Fruit fly (Drosophila melanogaster): ENCODE data around the gene Hsp68.

Gene Hsp68

DNA sequence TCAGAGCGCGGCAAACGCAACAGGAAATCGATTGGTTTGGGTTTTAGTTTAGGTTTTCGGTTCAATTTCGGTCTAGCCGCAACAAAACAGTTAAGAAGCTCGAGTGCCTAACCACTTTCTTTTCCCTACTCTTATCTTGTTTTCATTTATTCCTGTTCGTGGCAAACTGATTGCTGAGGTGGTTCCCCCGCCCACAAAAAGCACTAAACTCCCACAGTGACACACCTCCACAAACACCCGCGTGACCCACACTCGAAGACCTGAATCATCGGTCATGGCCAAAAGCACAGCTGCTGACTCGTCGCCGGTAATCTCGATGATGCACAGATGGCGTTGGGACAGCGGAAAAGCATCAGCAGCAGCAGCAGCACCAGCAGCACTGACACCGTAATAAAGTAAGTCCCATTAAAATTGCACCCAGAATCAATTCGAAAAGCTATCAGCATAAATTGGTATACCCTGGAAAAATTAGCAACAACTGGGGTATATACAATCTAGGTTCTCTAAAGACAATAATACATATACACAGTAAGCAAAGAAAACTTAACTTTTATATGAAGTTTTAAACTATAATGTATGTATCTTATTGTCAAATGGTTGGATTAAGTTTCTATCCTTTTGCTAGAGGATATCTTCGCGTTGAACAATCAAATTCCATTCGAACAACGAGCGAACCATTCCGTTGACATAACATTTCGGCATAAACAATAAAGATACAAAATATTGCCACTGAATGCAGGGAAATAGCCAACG, 31.2 kb downstream of the Hsp68 start (continued):
- no peak for TF ChIP-seq fd64A (GFP tag; optimal IDR thresholded peaks at IDR 0.05)
- peak; percentile 36; the same call in 1 of the 2 replicates for TF ChIP-seq CG14014 (GFP tag; IDR thresholded peaks at IDR 0.05)
- TF ChIP-seq CG17612 (GFP tag; IDR thresholded peaks at IDR 0.05) = no peak
- no peak for TF ChIP-seq Dbx (GFP tag; IDR thresholded peaks at IDR 0.05)
- no peak for TF ChIP-seq CG42726 (GFP tag; IDR thresholded peaks at IDR 0.05; ENCODE audit: partially characterized antibody)
- TF ChIP-seq CG1233 (GFP tag; optimal IDR thresholded peaks at IDR 0.05) = peak; percentile 4
- no peak for TF ChIP-seq amos (GFP tag; IDR thresholded peaks at IDR 0.05; ENCODE audit: partially characterized antibody)
- no peak for TF ChIP-seq CG3065 (GFP tag; optimal IDR thresholded peaks at IDR 0.05)
- TF ChIP-seq CG9932 (GFP tag; IDR thresholded peaks at IDR 0.05) = no peak
- no peak for TF ChIP-seq CG16815 (GFP tag; optimal IDR thresholded peaks at IDR 0.05)
- TF ChIP-seq ERR (GFP tag; optimal IDR thresholded peaks at IDR 0.05) = no peak
- no peak for TF ChIP-seq maf-S (GFP tag; optimal IDR thresholded peaks at IDR 0.05)
- TF ChIP-seq disco-r (GFP tag; optimal IDR thresholded peaks at IDR 0.05) = no peak
- no peak for TF ChIP-seq CG15696 (tag; optimal IDR thresholded peaks at IDR 0.05)
- TF ChIP-seq MESR4 (GFP tag; optimal IDR thresholded peaks at IDR 0.05) = no peak
- no peak for TF ChIP-seq pho (GFP tag; optimal IDR thresholded peaks at IDR 0.05)
- peak; percentile 9 for TF ChIP-seq pnt (GFP tag; optimal IDR thresholded peaks at IDR 0.05)
- no peak for TF ChIP-seq yki (optimal IDR thresholded peaks at IDR 0.05)
- peak; percentile 10 for TF ChIP-seq HHEX (GFP tag; optimal IDR thresholded peaks at IDR 0.05)
- TF ChIP-seq cg (GFP tag; optimal IDR thresholded peaks at IDR 0.05) = no peak
- TF ChIP-seq br (optimal IDR thresholded peaks at IDR 0.05) = no peak
- TF ChIP-seq Lim3 (GFP tag; IDR thresholded peaks at IDR 0.05) = no peak
- TF ChIP-seq klu (GFP tag; IDR thresholded peaks at IDR 0.05) = no peak
- 0 out of 2 replicates have a peak, but pooled peaks have one; percentile 21 for TF ChIP-seq E2f2 (GFP tag; IDR thresholded peaks at IDR 0.05)
- no peak for TF ChIP-seq fd3F (GFP tag; optimal IDR thresholded peaks at IDR 0.05)
- peak; percentile 17 for TF ChIP-seq NK7.1 (GFP tag; optimal IDR thresholded peaks at IDR 0.05)
- no peak for TF ChIP-seq zf30C (GFP tag; optimal IDR thresholded peaks at IDR 0.05)
- TF ChIP-seq pfk (GFP tag; optimal IDR thresholded peaks at IDR 0.05) = no peak
- no peak for TF ChIP-seq ash1 (GFP tag; optimal IDR thresholded peaks at IDR 0.05)
- TF ChIP-seq Pdp1 (GFP tag; optimal IDR thresholded peaks at IDR 0.05) = peak in 1 of 2 experiments; percentile 51
- peak; percentile 5 for TF ChIP-seq unpg (GFP tag; optimal IDR thresholded peaks at IDR 0.05)
- TF ChIP-seq dimm (GFP tag; IDR thresholded peaks at IDR 0.05) = no peak
- no peak for TF ChIP-seq sna (GFP tag; IDR thresholded peaks at IDR 0.05; ENCODE audit: partially characterized antibody)
- TF ChIP-seq CG7271 (tag; optimal IDR thresholded peaks at IDR 0.05) = no peak
- no peak for TF ChIP-seq CG8281 (tag; optimal IDR thresholded peaks at IDR 0.05)
- no peak for TF ChIP-seq gcm (GFP tag; optimal IDR thresholded peaks at IDR 0.05)
- TF ChIP-seq C15 (GFP tag; IDR thresholded peaks at IDR 0.05) = no peak
- no peak for TF ChIP-seq ftz-f1 (GFP tag; optimal IDR thresholded peaks at IDR 0.05)
- TF ChIP-seq CG31441 (GFP tag; IDR thresholded peaks at IDR 0.05) = peak; percentile 51
- no peak for TF ChIP-seq CG8388 (GFP tag; optimal IDR thresholded peaks at IDR 0.05)
- TF ChIP-seq CG2678 (tag; optimal IDR thresholded peaks at IDR 0.05) = peak; percentile 62
- TF ChIP-seq Sin3A (optimal IDR thresholded peaks at IDR 0.05) = no peak
- TF ChIP-seq CG7963 (GFP tag; IDR thresholded peaks at IDR 0.05; ENCODE audit: partially characterized antibody) = no peak
- TF ChIP-seq wek (GFP tag; optimal IDR thresholded peaks at IDR 0.05) = no peak
- no peak for TF ChIP-seq her (GFP tag; optimal IDR thresholded peaks at IDR 0.05)
- TF ChIP-seq seq (GFP tag; IDR thresholded peaks at IDR 0.05) = no peak
- no peak for TF ChIP-seq CG16813 (GFP tag; IDR thresholded peaks at IDR 0.05; ENCODE audit: partially characterized antibody)
- TF ChIP-seq Ets97D (GFP tag; optimal IDR thresholded peaks at IDR 0.05) = no peak
- no peak for TF ChIP-seq pan (optimal IDR thresholded peaks at IDR 0.05)
- peak in 1 of 2 experiments; percentile 62 for TF ChIP-seq pan (GFP tag; optimal IDR thresholded peaks at IDR 0.05 in 1 of 2, IDR thresholded peaks at IDR 0.05 in 1 of 2)
- TF ChIP-seq tin (GFP tag; optimal IDR thresholded peaks at IDR 0.05) = no peak

Measured in whole organism, embryonic.